Fruit fly (Drosophila melanogaster) whole organism, adult: ENCODE measurements around the gene CG14300.

ENCODE experiments used
- CG11617 ChIP-seq: fragments of 200-800 bp; sonication (Bioruptor generic); optimal IDR thresholded peaks from 2 replicates; lab custom pipeline; 2017; ENCODE audit warnings: mild to moderate bottlenecking, missing biosample characterization, missing genetic modification reagents, missing genetic modification characterization
- CG12768 ChIP-seq: fragments of 200-800 bp; sonication (Bioruptor generic); optimal IDR thresholded peaks from 2 replicates; lab custom pipeline; 2017; ENCODE audit warnings: missing biosample characterization, missing genetic modification characterization, mild to moderate bottlenecking, moderate library complexity, missing genetic modification reagents
- CG14711 ChIP-seq: fragments of 200-800 bp; sonication (Bioruptor generic); optimal IDR thresholded peaks from 2 replicates; lab custom pipeline; 2018; ENCODE audit warnings: missing biosample characterization, mild to moderate bottlenecking, missing genetic modification characterization, moderate library complexity
- CG1620 ChIP-seq: fragments of 200-800 bp; sonication (Bioruptor generic); optimal IDR thresholded peaks from 2 replicates; lab custom pipeline; 2016; ENCODE audit warnings: missing biosample characterization, missing genetic modification characterization
- CG33017 ChIP-seq: fragments of 200-800 bp; sonication (Bioruptor generic); optimal IDR thresholded peaks from 2 replicates; lab custom pipeline; 2018; ENCODE audit warnings: missing biosample characterization, mild to moderate bottlenecking, missing genetic modification characterization, moderate library complexity
- CG5204 ChIP-seq: fragments of 200-800 bp; sonication (Bioruptor generic); optimal IDR thresholded peaks from 2 replicates; lab custom pipeline; 2016; ENCODE audit warnings: missing biosample characterization, missing genetic modification characterization
- CG7045 ChIP-seq: fragments of 200-800 bp; sonication (Bioruptor generic); optimal IDR thresholded peaks from 2 replicates; lab custom pipeline; 2017; ENCODE audit warnings: missing biosample characterization, mild to moderate bottlenecking, missing genetic modification characterization
- CG7101 ChIP-seq: fragments of 200-800 bp; sonication (Bioruptor generic); optimal IDR thresholded peaks from 2 replicates; lab custom pipeline; 2018; ENCODE audit warnings: missing biosample characterization, mild to moderate bottlenecking, missing genetic modification characterization, moderate library complexity
- Clk ChIP-seq: fragments of 200-800 bp; sonication (Bioruptor generic); optimal IDR thresholded peaks from 2 replicates; lab custom pipeline; 2017; ENCODE audit warnings: missing biosample characterization, missing genetic modification characterization
- Crg-1 ChIP-seq: fragments of 200-800 bp; sonication (Bioruptor generic); optimal IDR thresholded peaks from 2 replicates; lab custom pipeline; 2016; ENCODE audit warnings: missing biosample characterization, missing genetic modification characterization
- Hr96 ChIP-seq: fragments of 200-800 bp; sonication (Bioruptor generic); optimal IDR thresholded peaks from 2 replicates; lab custom pipeline; 2016; ENCODE audit warnings: missing biosample characterization, missing genetic modification characterization
- bab1 ChIP-seq: fragments of 200-800 bp; sonication (Bioruptor generic); optimal IDR thresholded peaks from 3 replicates; lab custom pipeline; 2019; ENCODE audit warnings: missing biosample characterization, mild to moderate bottlenecking, missing genetic modification characterization, moderate library complexity
- cic ChIP-seq: fragments of 200-800 bp; sonication (Bioruptor generic); optimal IDR thresholded peaks from 2 replicates; lab custom pipeline; 2017; ENCODE audit warnings: missing biosample characterization, mild to moderate bottlenecking, missing genetic modification characterization, moderate library complexity
- cnc ChIP-seq, 2 experiments: fragments of >200 bp; optimal IDR thresholded peaks; 2 replicates each; lab custom pipeline; 2017
- kay ChIP-seq: fragments of 200-800 bp; sonication (Bioruptor generic); peaks from one replicate; lab custom pipeline; 2016; ENCODE audit warnings: missing biosample characterization, missing genetic modification characterization, borderline replicate concordance
- pad ChIP-seq: fragments of 200-800 bp; sonication (Bioruptor generic); optimal IDR thresholded peaks from 3 replicates; lab custom pipeline; 2017; ENCODE audit warnings: missing biosample characterization, missing genetic modification characterization, mild to moderate bottlenecking, moderate library complexity, missing genetic modification reagents
- tj ChIP-seq: fragments of 200-800 bp; sonication (Bioruptor generic); optimal IDR thresholded peaks from 3 replicates; lab custom pipeline; 2017; ENCODE audit warnings: missing biosample characterization, mild to moderate bottlenecking, missing genetic modification characterization, moderate library complexity
- toe ChIP-seq: fragments of 200-800 bp; sonication (Bioruptor generic); optimal IDR thresholded peaks from 2 replicates; lab custom pipeline; 2016; ENCODE audit warnings: missing biosample characterization, missing genetic modification characterization

CG14300 gene

dm6 chr3R:18658380-18658944, 35.0 kb downstream of the CG14300 start:
- no peak for TF ChIP-seq cic (GFP tag; lab: Kevin White, UChicago)
- TF ChIP-seq bab1 = no peak
- TF ChIP-seq cnc (optimal IDR thresholded peaks at IDR 0.05; lab: Kevin White, UChicago) = no peak
- TF ChIP-seq CG11617 (GFP tag; lab: Kevin White, UChicago) = no peak

- TF ChIP-seq cic (GFP tag; lab: Kevin White, UChicago) (no peak), CG33017 (tag; lab: Kevin White, UChicago) (no peak), CG7101 (tag; lab: Kevin White, UChicago) (no peak), kay (GFP tag; lab: Kevin White, UChicago) (no peak), Hr96 (GFP tag; lab: Kevin White, UChicago) (no peak), Clk (GFP tag; lab: Kevin White, UChicago) (no peak), CG1620 (no peak), CG5204 (no peak), pad (no peak), Crg-1 (no peak), CG14711 (tag; lab: Kevin White, UChicago) (no peak), CG7045 (GFP tag; lab: Kevin White, UChicago) (no peak), CG11617 (GFP tag; lab: Kevin White, UChicago) (no peak), toe (no peak), tj (GFP tag; lab: Kevin White, UChicago) (no peak), bab1 (no peak), CG12768 (GFP tag; lab: Kevin White, UChicago) (no peak)
Observed at dm6 chr3R:18643646-18644045, 49.9 kb downstream of the CG14300 start.
